Worm (Caenorhabditis elegans): ENCODE results near the gene C04C11.1.

The C04C11.1 gene

DNA sequence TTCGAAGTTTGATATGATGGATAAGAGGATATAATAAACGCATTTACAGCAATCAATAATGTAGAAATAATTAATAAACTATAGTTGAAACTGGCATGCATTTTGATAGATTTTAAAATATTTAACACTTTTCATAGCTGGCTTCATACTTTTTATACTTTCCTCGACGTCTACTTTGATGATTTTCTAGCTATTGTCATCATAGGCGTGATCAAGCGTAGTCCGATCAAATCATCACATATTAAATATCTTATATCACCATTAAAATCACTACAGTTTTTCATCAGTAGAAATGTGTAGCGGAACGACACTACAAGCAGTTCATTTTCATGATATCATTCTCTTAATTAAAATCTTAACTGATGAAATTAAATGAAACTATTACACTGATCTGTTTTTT is 5.0 kb upstream of the C04C11.1 start, which contains the start of gene C04C11.25:
Gene C04C11.25 (minus strand): TSS at position 101 of the 400 bp plus-strand sequence.
- no peak for TF ChIP-seq unc-130 (GFP tag; optimal IDR thresholded peaks at IDR 0.05)
- TF ChIP-seq zfp-3 (GFP tag; conservative IDR thresholded peaks at IDR 0.05): no peak
- TF ChIP-seq Y5F2A.4 (GFP tag; optimal IDR thresholded peaks at IDR 0.05): no peak
- peak; percentile 78 for TF ChIP-seq nhr-28 (tag; optimal IDR thresholded peaks at IDR 0.05)
- TF ChIP-seq R02D3.7 (tag; optimal IDR thresholded peaks at IDR 0.05): no peak

DNA sequence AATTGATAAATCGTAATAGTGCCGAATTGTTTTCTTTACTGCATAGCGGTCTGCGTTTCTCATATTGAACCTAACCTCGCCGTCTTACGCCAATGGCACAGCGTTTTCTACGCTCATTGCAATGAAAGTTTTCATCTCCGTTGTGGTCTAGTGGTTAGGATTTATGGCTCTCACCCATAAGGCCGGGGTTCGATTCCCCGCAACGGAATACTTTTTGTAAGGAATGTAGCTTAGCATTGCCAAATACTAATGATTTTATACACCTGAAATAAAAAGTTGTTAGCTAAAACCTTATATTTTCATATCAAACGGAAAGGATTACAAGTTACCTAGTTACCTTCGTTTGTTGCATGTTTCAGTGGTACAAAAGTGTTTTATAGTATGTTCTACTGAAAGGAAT is 4.6 kb upstream of the C04C11.1 start:
- peak; percentile 66 to 73 for TF ChIP-seq daf-16 (GFP tag; optimal IDR thresholded peaks at IDR 0.05)
- peak; percentile 73 for TF ChIP-seq daf-16 (tag; optimal IDR thresholded peaks at IDR 0.05)
- peak; percentile 83 for TF ChIP-seq T26A8.4 (GFP tag; IDR thresholded peaks at IDR 0.05)
- peak; percentile 72; the same call in 1 of the 2 replicates for TF ChIP-seq lin-29 (GFP tag; IDR thresholded peaks at IDR 0.05)
- peak; percentile 84 for TF ChIP-seq ceh-20 (GFP tag; IDR thresholded peaks at IDR 0.05)
- no peak for TF ChIP-seq ceh-44 (GFP tag; IDR thresholded peaks at IDR 0.05)
- TF ChIP-seq daf-12 (tag; optimal IDR thresholded peaks at IDR 0.05): no peak
- peak in 1 of 2 experiments; percentile 92 for TF ChIP-seq unc-62 (GFP tag; optimal IDR thresholded peaks at IDR 0.05 in 1 of 2)
- TF ChIP-seq unc-62 (tag; optimal IDR thresholded peaks at IDR 0.05): no peak
- TF ChIP-seq ZK546.5 (tag; optimal IDR thresholded peaks at IDR 0.05): no peak
- TF ChIP-seq lin-38 (GFP tag; IDR thresholded peaks at IDR 0.05): peak; percentile 77
- peak; percentile 91 for TF ChIP-seq egl-43 (GFP tag; IDR thresholded peaks at IDR 0.05)
- no peak for TF ChIP-seq ama-1 (optimal IDR thresholded peaks at IDR 0.05)
- peak; percentile 27 for TF ChIP-seq nhr-6 (tag; optimal IDR thresholded peaks at IDR 0.05)
- TF ChIP-seq R02D3.7 (tag; optimal IDR thresholded peaks at IDR 0.05): no peak
- TF ChIP-seq dmd-8 (GFP tag; IDR thresholded peaks at IDR 0.05): peak; percentile 91
- peak; percentile 60; the same call in 1 of the 2 replicates for TF ChIP-seq zip-11 (GFP tag; IDR thresholded peaks at IDR 0.05)
- TF ChIP-seq aly-2 (tag; optimal IDR thresholded peaks at IDR 0.05): no peak
- no peak for TF ChIP-seq fos-1 (tag; optimal IDR thresholded peaks at IDR 0.05)
- TF ChIP-seq set-16 (GFP tag; IDR thresholded peaks at IDR 0.05): no peak
- no peak for TF ChIP-seq lin-39 (tag; optimal IDR thresholded peaks at IDR 0.05)
- peak; percentile 79 for TF ChIP-seq nhr-11 (tag; optimal IDR thresholded peaks at IDR 0.05)
- no peak for TF ChIP-seq saeg-2 (GFP tag; IDR thresholded peaks at IDR 0.05)
- no peak for TF ChIP-seq ceh-28 (tag; optimal IDR thresholded peaks at IDR 0.05)
- TF ChIP-seq aha-1 (tag): peak; percentile 90
- TF ChIP-seq daf-19 (GFP tag; conservative IDR thresholded peaks at IDR 0.05): peak; percentile 94
- peak; percentile 90 for TF ChIP-seq ctbp-1 (GFP tag; IDR thresholded peaks at IDR 0.05)
- no peak for TF ChIP-seq F26F4.8 (GFP tag; conservative IDR thresholded peaks at IDR 0.05)
- TF ChIP-seq nhr-28 (tag; optimal IDR thresholded peaks at IDR 0.05): peak; percentile 58
- TF ChIP-seq spr-1 (tag; optimal IDR thresholded peaks at IDR 0.05): peak; percentile 80
- TF ChIP-seq ceh-32 (tag; optimal IDR thresholded peaks at IDR 0.05; ENCODE audit: poor library complexity): peak; percentile 18
- peak; percentile 68 for TF ChIP-seq lin-13 (GFP tag; optimal IDR thresholded peaks at IDR 0.05)
- TF ChIP-seq zag-1 (tag; optimal IDR thresholded peaks at IDR 0.05): no peak
- 0 out of 2 replicates have a peak, but pooled peaks have one; percentile 58 for TF ChIP-seq mxl-2 (GFP tag; conservative IDR thresholded peaks at IDR 0.05)
- peak; percentile 74 for TF ChIP-seq duxl-1 (tag; optimal IDR thresholded peaks at IDR 0.05; ENCODE audit: poor library complexity)
- TF ChIP-seq lir-3 (tag; optimal IDR thresholded peaks at IDR 0.05): peak; percentile 78
- no peak for TF ChIP-seq tag-97 (GFP tag; IDR thresholded peaks at IDR 0.05)
- no peak for TF ChIP-seq nhr-10 (tag; optimal IDR thresholded peaks at IDR 0.05)
- TF ChIP-seq vab-7 (GFP tag; IDR thresholded peaks at IDR 0.05): peak; percentile 92
- TF ChIP-seq mep-1 (tag; optimal IDR thresholded peaks at IDR 0.05): peak; percentile 90
- TF ChIP-seq ztf-11 (tag; optimal IDR thresholded peaks at IDR 0.05): no peak
- TF ChIP-seq unc-130 (GFP tag; optimal IDR thresholded peaks at IDR 0.05): peak; percentile 70
- TF ChIP-seq lsy-2 (tag; optimal IDR thresholded peaks at IDR 0.05): peak in 1 of 2 experiments; percentile 56
- peak; percentile 85 for TF ChIP-seq mes-2 (tag; optimal IDR thresholded peaks at IDR 0.05; ENCODE audit: poor library complexity, severe bottlenecking)
- peak in 1 of 2 experiments; percentile 59 for TF ChIP-seq hif-1 (tag; optimal IDR thresholded peaks at IDR 0.05)
- no peak for TF ChIP-seq unc-39 (tag; optimal IDR thresholded peaks at IDR 0.05)
- peak; percentile 81 for TF ChIP-seq dmd-6 (GFP tag; IDR thresholded peaks at IDR 0.05)
